Fruit fly (Drosophila melanogaster) ovary, adult (tissue): ENCODE data around the gene Pdss2.

Experiments used
- CG17801 ChIP-seq: fragments of 200-800 bp; optimal IDR thresholded peaks from 2 replicates; lab custom pipeline; 2019; ENCODE audit warnings: missing biosample characterization, mild to moderate bottlenecking, missing genetic modification characterization, moderate library complexity; ENCODE audit not compliant: partially characterized antibody

Pdss2 gene

DNA sequence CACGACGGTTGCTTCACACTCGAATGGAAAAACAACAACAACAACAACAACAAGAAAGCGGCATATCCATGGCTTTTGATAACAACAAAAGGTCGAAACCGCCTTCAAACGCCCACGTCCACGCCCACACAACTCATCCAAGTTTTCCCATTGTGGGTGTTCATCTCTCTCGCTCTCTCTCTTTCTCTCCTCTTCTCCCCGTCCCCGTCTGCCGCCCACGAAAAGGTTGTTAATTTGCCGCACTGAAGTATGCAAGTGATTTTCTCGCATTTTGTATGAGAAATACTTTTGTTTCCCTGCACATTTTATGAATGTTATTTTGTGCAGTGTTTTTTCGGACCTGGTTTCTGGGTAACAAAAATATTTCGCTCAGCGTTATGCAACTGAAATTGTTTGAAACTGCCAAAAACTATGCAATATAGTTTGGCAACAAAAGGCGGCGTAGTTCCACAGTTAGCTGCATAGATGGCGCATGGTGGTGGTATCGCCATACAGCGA, 21.8 kb downstream of the Pdss2 start:
- TF ChIP-seq CG17801 (GFP tag; lab: Kevin White, UChicago) = no peak

- TF ChIP-seq CG17801 (GFP tag; lab: Kevin White, UChicago) = no peak
Observed at dm6 chr3L:21050068-21050736, 22.5 kb downstream of the Pdss2 start.

dm6 chr3L:21052191-21052951, 24.7 kb downstream of the Pdss2 start:
- no peak for TF ChIP-seq CG17801 (GFP tag; lab: Kevin White, UChicago)

DNA sequence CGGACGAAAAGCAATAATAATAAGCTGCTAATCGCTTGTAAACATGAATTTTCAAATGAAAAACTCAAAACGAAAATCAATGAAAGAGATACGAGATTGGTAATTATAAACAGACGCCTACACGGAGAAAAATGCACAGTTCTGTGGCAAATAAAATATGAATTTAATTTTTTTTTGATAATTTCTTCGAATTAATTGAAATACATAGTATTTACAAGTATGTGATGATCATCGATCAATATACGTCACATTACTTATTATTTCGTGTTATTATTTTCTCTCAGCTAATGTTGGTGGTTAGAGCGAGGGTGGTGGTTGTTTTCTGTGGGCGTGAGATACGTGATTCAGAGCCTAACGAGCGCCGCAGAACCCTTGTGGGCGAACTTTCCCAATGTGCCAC, 26.0 kb downstream of the Pdss2 start:
- TF ChIP-seq CG17801 (GFP tag; lab: Kevin White, UChicago) = no peak

- TF ChIP-seq CG17801 (GFP tag; lab: Kevin White, UChicago) = no peak
Observed at dm6 chr3L:21054188-21054893, 26.6 kb downstream of the Pdss2 start.

dm6 chr3L:21054894-21055270, 27.2 kb downstream of the Pdss2 start:
- TF ChIP-seq CG17801 (GFP tag; lab: Kevin White, UChicago) = no peak

dm6 chr3L:21055839-21056238, 28.1 kb downstream of the Pdss2 start:
- no peak for TF ChIP-seq CG17801 (GFP tag; lab: Kevin White, UChicago)

- TF ChIP-seq CG17801 (GFP tag; lab: Kevin White, UChicago) = no peak
Observed at dm6 chr3L:21056290-21056689, 28.6 kb downstream of the Pdss2 start.

DNA sequence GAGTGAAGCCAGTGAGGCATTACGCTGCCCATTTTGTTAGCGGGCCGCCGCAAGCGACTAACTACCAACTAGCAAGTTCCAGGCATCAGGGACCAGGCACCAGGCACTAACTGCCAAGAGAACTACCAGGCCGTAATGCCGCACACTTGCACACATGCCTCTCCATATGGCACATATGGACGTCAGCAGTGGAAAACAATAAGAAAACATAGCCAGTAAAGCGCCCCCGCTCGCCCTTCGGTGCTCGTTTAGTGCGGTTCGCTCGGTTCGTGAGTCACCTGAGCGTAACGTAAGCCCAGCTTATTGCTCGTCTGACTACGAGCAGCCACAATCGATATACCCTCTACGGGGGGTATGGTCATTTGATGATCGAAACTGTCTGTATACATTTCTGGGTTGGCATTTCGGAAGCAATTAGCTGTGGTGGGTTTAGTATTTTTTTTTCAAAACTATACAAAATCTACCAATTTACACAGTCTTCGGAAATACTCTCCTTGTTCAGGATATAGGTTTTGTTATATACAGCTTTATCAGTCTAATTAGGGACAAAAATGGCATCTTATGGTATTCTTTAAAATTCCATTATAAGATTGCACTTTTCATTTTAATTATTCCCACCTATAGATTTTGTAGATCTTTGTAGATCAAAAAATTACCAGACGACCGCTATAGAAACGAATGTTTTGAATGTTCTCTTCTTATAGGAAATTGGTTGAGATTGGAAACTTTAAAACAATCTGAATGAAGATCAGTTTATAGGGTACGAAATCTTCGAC, 29.3 kb downstream of the Pdss2 start:
- TF ChIP-seq CG17801 (GFP tag; lab: Kevin White, UChicago) = no peak

DNA sequence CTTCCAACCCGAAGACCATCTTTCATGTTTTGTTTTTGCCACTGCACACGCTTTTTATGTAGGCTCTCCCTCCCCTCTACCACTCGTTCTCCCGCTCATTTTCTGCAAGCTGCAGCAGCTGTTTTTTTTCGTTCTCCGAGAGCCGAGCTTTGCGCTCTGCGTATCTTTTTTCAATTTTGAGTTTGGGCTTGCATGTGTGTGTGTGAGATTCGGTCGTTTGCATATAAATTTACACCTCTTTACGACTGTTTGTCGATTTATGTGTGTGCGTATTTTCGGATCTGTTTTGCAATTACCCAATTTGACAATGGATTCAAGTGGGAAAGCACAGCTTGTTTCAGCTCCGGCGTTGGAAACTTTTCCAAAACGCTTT, 29.8 kb downstream of the Pdss2 start:
- TF ChIP-seq CG17801 (GFP tag; lab: Kevin White, UChicago) = no peak

DNA sequence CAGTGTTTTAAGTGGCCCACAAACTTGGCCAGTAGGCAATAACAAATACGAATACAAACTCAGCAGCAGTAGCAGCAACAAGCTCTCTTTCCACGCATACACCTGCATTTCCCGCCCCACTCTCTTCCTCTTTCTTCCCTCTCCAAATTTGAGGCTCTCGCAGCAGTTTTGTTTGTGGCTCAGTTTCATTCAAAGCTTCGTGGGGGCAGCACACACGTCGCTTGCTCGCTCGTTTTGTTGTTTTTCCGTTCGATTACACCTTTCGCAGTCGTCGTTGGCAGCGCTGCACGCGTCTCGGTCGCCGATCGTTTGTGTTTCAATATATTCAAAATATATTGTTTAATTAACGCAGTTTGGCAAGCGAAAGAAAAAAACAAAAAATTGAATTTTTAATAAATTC, 30.9 kb downstream of the Pdss2 start:
- peak; percentile 33 for TF ChIP-seq CG17801 (GFP tag; lab: Kevin White, UChicago)

DNA sequence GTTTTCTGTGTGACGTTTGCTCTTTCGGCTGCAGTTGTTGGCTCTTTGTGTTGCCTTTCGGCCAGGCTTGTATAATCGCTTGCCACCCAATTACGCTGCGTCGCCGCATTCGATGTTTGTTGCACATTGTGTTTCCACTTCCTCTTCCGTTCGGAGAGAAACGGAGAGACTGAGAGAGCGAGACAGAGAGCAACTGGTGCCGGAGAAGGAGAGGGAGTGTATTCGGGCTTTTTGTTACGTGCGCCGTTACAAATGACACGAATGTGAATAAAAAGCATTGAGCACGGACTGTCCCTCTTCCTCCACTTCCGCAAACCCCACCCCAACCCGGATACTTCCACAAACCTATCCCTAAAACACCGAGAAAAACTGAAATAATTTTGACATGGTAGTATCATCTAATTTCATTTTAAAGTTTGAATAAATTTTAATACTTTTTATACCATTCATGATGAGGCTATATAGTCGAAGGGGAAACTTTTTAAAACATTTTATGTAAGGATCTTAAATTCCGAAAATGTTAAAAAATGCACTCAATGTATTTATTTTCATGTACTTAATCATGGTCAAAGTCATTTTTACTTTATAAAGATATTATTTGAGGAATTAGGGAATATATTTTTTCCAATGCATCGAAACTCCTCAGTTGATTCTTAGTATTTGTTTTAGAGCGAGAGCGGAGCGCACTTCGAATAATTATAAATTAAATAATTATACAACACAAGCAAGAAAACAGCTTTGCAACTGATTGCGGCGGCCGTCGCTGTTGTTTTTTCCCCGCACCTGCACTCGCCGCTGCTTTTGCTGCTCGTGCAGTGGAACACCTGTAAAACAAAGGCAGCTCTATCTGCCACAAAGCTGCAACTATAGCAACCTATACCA, 32.7 kb downstream of the Pdss2 start:
- peak; percentile 7 for TF ChIP-seq CG17801 (GFP tag; lab: Kevin White, UChicago)

DNA sequence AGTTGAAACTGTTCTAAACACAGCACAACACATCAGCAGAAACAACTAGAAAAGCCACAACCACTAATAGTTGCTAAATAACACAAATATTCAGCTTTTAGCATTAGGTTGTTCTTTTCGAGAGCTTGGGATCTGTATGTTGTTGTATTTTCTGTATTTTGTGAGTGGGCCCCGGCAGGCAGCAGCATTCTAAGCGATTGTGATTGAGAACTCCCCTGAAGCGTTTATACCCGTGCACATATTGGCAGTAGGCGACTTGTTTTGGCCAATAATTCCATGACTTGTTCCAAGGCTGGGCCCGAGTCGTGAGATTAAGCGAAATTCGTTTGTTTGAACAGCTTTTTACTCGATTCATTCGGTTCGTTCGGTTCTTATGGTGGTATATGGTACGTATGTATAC, 34.3 kb downstream of the Pdss2 start:
- TF ChIP-seq CG17801 (GFP tag; lab: Kevin White, UChicago) = no peak

DNA sequence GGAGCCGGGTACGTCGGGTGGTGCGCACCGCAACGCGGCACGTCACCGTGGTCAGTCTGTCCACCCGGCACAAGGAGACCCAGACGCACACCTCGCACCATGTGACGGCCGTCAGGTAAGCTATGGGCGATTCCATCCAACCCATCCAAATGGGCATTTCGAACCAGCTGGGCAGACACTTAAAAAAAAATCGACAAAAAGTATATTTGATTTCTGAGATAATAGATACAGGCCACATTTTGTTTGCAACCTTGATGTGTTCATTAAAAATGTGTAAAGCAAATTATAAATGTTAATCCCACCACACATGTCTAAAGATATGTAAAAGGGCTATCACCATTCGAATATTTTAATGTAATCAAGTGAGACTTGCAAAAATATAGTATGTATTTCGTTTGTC, 36.9 kb downstream of the Pdss2 start:
- TF ChIP-seq CG17801 (GFP tag; lab: Kevin White, UChicago) = no peak
